Worm (Caenorhabditis elegans): Measurements from ENCODE around the gene Y37D8A.4.

DNA sequence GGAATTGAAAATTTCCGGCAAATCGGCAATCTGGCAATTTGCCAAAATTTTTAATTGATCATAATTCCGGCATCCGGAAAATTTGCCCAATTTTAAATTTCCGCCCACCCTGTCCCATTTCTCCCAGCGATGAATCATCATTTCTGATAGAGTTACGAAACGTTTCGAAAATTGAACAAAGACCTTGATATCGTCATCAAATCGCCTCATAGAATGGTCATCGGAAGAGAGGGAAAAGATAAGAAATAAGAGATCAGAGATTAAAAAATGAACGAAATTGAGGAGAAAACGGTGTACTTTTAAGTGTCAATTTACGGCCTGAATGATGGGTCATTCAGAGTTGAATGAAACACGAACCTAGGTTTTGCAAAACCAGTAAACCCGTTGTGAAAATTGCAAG, 8.9 kb upstream of the Y37D8A.4 start:
- TF ChIP-seq scrt-1 (GFP tag; IDR thresholded peaks at IDR 0.05) (no peak), hmg-4 (GFP tag; optimal IDR thresholded peaks at IDR 0.05) (no peak), flt-1 (GFP tag; IDR thresholded peaks at IDR 0.05) (no peak), ama-1 (optimal IDR thresholded peaks at IDR 0.05) (no peak)

Data from whole organism, early embryonic.